Fruit fly (Drosophila melanogaster) whole organism, embryonic: ENCODE data around the gene Dredd.
A peak's percentile ranks its signal among the peaks of the same experiment; 100 is the strongest.

Experiments used
- Blimp-1 ChIP-seq: fragments of 200-800 bp; sonication (Bioruptor generic); optimal IDR thresholded peaks from 3 replicates; lab custom pipeline; 2018; ENCODE audit warnings: missing biosample characterization, missing genetic modification characterization, mild to moderate bottlenecking, moderate library complexity, missing genetic modification reagents
- CG10147 ChIP-seq: fragments of 200-800 bp; sonication (Bioruptor generic); optimal IDR thresholded peaks from 2 replicates; lab custom pipeline; 2019; ENCODE audit warnings: missing biosample characterization, mild to moderate bottlenecking, missing genetic modification characterization, moderate library complexity
- CG12659 ChIP-seq: fragments of 200-800 bp; sonication (Bioruptor generic); optimal IDR thresholded peaks from 3 replicates; lab custom pipeline; 2017; ENCODE audit warnings: mild to moderate bottlenecking, missing biosample characterization, missing genetic modification reagents, missing genetic modification characterization
- CG12769 ChIP-seq: fragments of 200-800 bp; sonication (Bioruptor generic); optimal IDR thresholded peaks from 2 replicates; lab custom pipeline; 2019; ENCODE audit warnings: missing biosample characterization, mild to moderate bottlenecking, missing genetic modification characterization, moderate library complexity
- CG13287 ChIP-seq: fragments of 200-800 bp; sonication (Bioruptor generic); IDR thresholded peaks from 2 replicates; pipeline ENCODE4 v1.3.6; 2022; ENCODE audit warnings: missing biosample characterization, missing genetic modification characterization; ENCODE audit not compliant: partially characterized antibody
- CG13296 ChIP-seq: fragments of 200-800 bp; sonication (Bioruptor generic); optimal IDR thresholded peaks from 3 replicates; lab custom pipeline; 2018; ENCODE audit warnings: missing biosample characterization, mild to moderate bottlenecking, missing genetic modification characterization
- CG15696 ChIP-seq: fragments of 200-800 bp; sonication (Bioruptor generic); optimal IDR thresholded peaks from 2 replicates; lab custom pipeline; 2019; ENCODE audit warnings: missing biosample characterization, mild to moderate bottlenecking, missing genetic modification characterization, moderate library complexity
- CG1602 ChIP-seq: fragments of 200-800 bp; sonication (Bioruptor generic); optimal IDR thresholded peaks from 3 replicates; lab custom pipeline; 2016; ENCODE audit warnings: missing biosample characterization, missing genetic modification characterization
- CG1603 ChIP-seq: fragments of 200-800 bp; sonication (Bioruptor generic); optimal IDR thresholded peaks from 2 replicates; lab custom pipeline; 2019; ENCODE audit warnings: missing biosample characterization, mild to moderate bottlenecking, missing genetic modification characterization, moderate library complexity
- CG2712 ChIP-seq: fragments of 200-800 bp; optimal IDR thresholded peaks from 3 replicates; lab custom pipeline; 2019; ENCODE audit warnings: missing biosample characterization, mild to moderate bottlenecking, missing genetic modification characterization, moderate library complexity
- CG31224 ChIP-seq: fragments of 200-800 bp; sonication (Bioruptor generic); IDR thresholded peaks from 2 replicates; pipeline ENCODE4 v1.3.6; 2022; ENCODE audit warnings: missing biosample characterization, missing genetic modification characterization
- CG32532 ChIP-seq: fragments of 200-800 bp; sonication (Bioruptor generic); IDR thresholded peaks from 2 replicates; pipeline ENCODE4 v1.3.6; 2022; ENCODE audit warnings: missing biosample characterization, missing genetic modification characterization
- CG32772 ChIP-seq: fragments of 200-800 bp; sonication (Bioruptor generic); IDR thresholded peaks from 2 replicates; pipeline ENCODE4 v1.3.6; 2022; ENCODE audit warnings: missing biosample characterization, missing genetic modification characterization
- CG34422 ChIP-seq: fragments of 200-800 bp; sonication (Bioruptor generic); IDR thresholded peaks from 3 replicates; pipeline ENCODE4 v1.3.6; 2022; ENCODE audit warnings: missing biosample characterization, missing genetic modification characterization
- CG3995 ChIP-seq: fragments of 200-800 bp; sonication (Bioruptor generic); optimal IDR thresholded peaks from 3 replicates; lab custom pipeline; 2016; ENCODE audit warnings: missing biosample characterization, missing genetic modification characterization
- CG6683 ChIP-seq: fragments of 200-800 bp; sonication (Bioruptor generic); optimal IDR thresholded peaks from 2 replicates; lab custom pipeline; 2017; ENCODE audit warnings: missing biosample characterization, mild to moderate bottlenecking, missing genetic modification characterization, missing genetic modification reagents
- CG7357 ChIP-seq: fragments of 200-800 bp; sonication (Bioruptor generic); IDR thresholded peaks from 3 replicates; pipeline ENCODE4 v1.3.6; 2022; ENCODE audit warnings: missing biosample characterization, missing genetic modification characterization
- CG9797 ChIP-seq: fragments of 200-800 bp; sonication (Bioruptor generic); optimal IDR thresholded peaks from 3 replicates; lab custom pipeline; 2018; ENCODE audit warnings: missing biosample characterization, mild to moderate bottlenecking, missing genetic modification characterization
- Camta ChIP-seq: fragments of 200-800 bp; sonication (Bioruptor generic); optimal IDR thresholded peaks from 2 replicates; lab custom pipeline; 2016; ENCODE audit warnings: missing biosample characterization, missing genetic modification characterization
- Chrac-16 ChIP-seq: fragments of 200-800 bp; sonication (Bioruptor generic); optimal IDR thresholded peaks from 3 replicates; lab custom pipeline; 2016; ENCODE audit warnings: missing biosample characterization, missing genetic modification characterization
- D ChIP-seq, 2 experiments: fragments of 200-800 bp in 1 of 2; fragments of >200 bp in 1 of 2; sonication (Bioruptor generic) in 1 of 2; optimal IDR thresholded peaks; 2 replicates in 1 of 2; 3 replicates in 1 of 2; lab custom pipeline; 2017; ENCODE audit warnings: mild to moderate bottlenecking in 1 of 2, missing biosample characterization in 1 of 2, missing genetic modification characterization in 1 of 2, missing genetic modification reagents in 1 of 2
- Doc3 ChIP-seq: fragments of 200-800 bp; sonication (Bioruptor generic); IDR thresholded peaks from 3 replicates; pipeline ENCODE4 v1.3.6; 2022; ENCODE audit warnings: missing biosample characterization, missing genetic modification characterization; ENCODE audit not compliant: partially characterized antibody
- Dp ChIP-seq: fragments of 200-800 bp; sonication (Bioruptor generic); optimal IDR thresholded peaks from 2 replicates; lab custom pipeline; 2018; ENCODE audit warnings: missing biosample characterization, mild to moderate bottlenecking, missing genetic modification characterization, moderate library complexity
- Drgx ChIP-seq: fragments of 200-800 bp; sonication (Bioruptor generic); IDR thresholded peaks from 2 replicates; pipeline ENCODE4 v1.3.6; 2022; ENCODE audit warnings: missing biosample characterization, missing genetic modification characterization
- E2f2 ChIP-seq: fragments of 200-800 bp; sonication (Bioruptor generic); IDR thresholded peaks from 2 replicates; pipeline ENCODE4 v1.3.6; 2022; ENCODE audit warnings: missing biosample characterization, missing genetic modification characterization
- HmgD ChIP-seq: fragments of 200-800 bp; sonication (Bioruptor generic); optimal IDR thresholded peaks from 3 replicates; lab custom pipeline; 2016; ENCODE audit warnings: missing biosample characterization, missing genetic modification characterization
- Hr51 ChIP-seq, 2 experiments: fragments of 200-800 bp; sonication (Bioruptor generic); optimal IDR thresholded peaks; 2 replicates in 1 of 2; 3 replicates in 1 of 2; lab custom pipeline; 2016 to 2018; ENCODE audit warnings: missing biosample characterization in 2 of 2, missing genetic modification characterization in 2 of 2, mild to moderate bottlenecking in 1 of 2, moderate library complexity in 1 of 2
- Kr ChIP-seq: fragments of 200-800 bp; sonication (Bioruptor generic); optimal IDR thresholded peaks from 2 replicates; lab custom pipeline; 2017; ENCODE audit warnings: missing biosample characterization, mild to moderate bottlenecking, missing genetic modification characterization
- Mes4 ChIP-seq: fragments of 200-800 bp; sonication (Bioruptor generic); optimal IDR thresholded peaks from 2 replicates; lab custom pipeline; 2016; ENCODE audit warnings: missing biosample characterization, missing genetic modification characterization
- Opbp ChIP-seq: fragments of 200-800 bp; sonication (Bioruptor generic); IDR thresholded peaks from 3 replicates; pipeline ENCODE4 v1.3.6; 2022; ENCODE audit warnings: missing biosample characterization, missing genetic modification characterization; ENCODE audit not compliant: partially characterized antibody
- Sox102F ChIP-seq: fragments of 200-800 bp; sonication (Bioruptor generic); optimal IDR thresholded peaks from 2 replicates; lab custom pipeline; 2018; ENCODE audit warnings: missing biosample characterization, mild to moderate bottlenecking, missing genetic modification characterization, moderate library complexity
- Sry-δ ChIP-seq: fragments of 200-800 bp; sonication (Bioruptor generic); optimal IDR thresholded peaks from 2 replicates; lab custom pipeline; 2016; ENCODE audit warnings: missing biosample characterization, missing genetic modification characterization
- da ChIP-seq: fragments of 200-800 bp; sonication (Bioruptor generic); optimal IDR thresholded peaks from 2 replicates; lab custom pipeline; 2016; ENCODE audit warnings: missing biosample characterization, missing genetic modification characterization
- emc ChIP-seq: fragments of 200-800 bp; sonication (Bioruptor generic); optimal IDR thresholded peaks from 2 replicates; lab custom pipeline; 2016; ENCODE audit warnings: missing biosample characterization, missing genetic modification characterization
- en ChIP-seq: fragments of 200-800 bp; sonication (Bioruptor generic); optimal IDR thresholded peaks from 2 replicates; lab custom pipeline; 2016; ENCODE audit warnings: missing biosample characterization, missing genetic modification characterization
- eve ChIP-seq, 2 experiments: fragments of >200 bp; optimal IDR thresholded peaks; 2 replicates each; lab custom pipeline; 2017; ENCODE audit warnings: missing biosample characterization in 2 of 2, missing genetic modification characterization in 2 of 2
- gcm2 ChIP-seq: fragments of 200-800 bp; sonication (Bioruptor generic); optimal IDR thresholded peaks from 2 replicates; lab custom pipeline; 2016; ENCODE audit warnings: missing biosample characterization, missing genetic modification characterization
- gsb-n ChIP-seq: fragments of 200-800 bp; sonication (Bioruptor generic); optimal IDR thresholded peaks from 3 replicates; lab custom pipeline; 2018; ENCODE audit warnings: missing biosample characterization, mild to moderate bottlenecking, missing genetic modification characterization
- insv ChIP-seq, 2 experiments: fragments of 200-800 bp; sonication (Bioruptor generic); optimal IDR thresholded peaks; 3 replicates each; lab custom pipeline; 2016 to 2018; ENCODE audit warnings: missing biosample characterization in 2 of 2, missing genetic modification characterization in 2 of 2
- lov ChIP-seq, 2 experiments: fragments of 200-800 bp in 1 of 2; fragments of >200 bp in 1 of 2; sonication (Bioruptor generic) in 1 of 2; IDR thresholded peaks in 1 of 2; optimal IDR thresholded peaks in 1 of 2; 2 replicates in 1 of 2; 3 replicates in 1 of 2; pipeline versions ENCODE4 v1.3.6 to Lab custom; 2017 to 2022; ENCODE audit warnings: missing biosample characterization in 1 of 2, missing genetic modification characterization in 1 of 2
- mam ChIP-seq: fragments of 200-800 bp; sonication (Bioruptor generic); optimal IDR thresholded peaks from 3 replicates; lab custom pipeline; 2016; ENCODE audit warnings: missing biosample characterization, missing genetic modification characterization
- pfk ChIP-seq: fragments of 200-800 bp; sonication (Bioruptor generic); optimal IDR thresholded peaks from 2 replicates; lab custom pipeline; 2018; ENCODE audit warnings: missing biosample characterization, mild to moderate bottlenecking, missing genetic modification characterization, moderate library complexity
- pho ChIP-seq: fragments of 200-800 bp; sonication (Bioruptor generic); optimal IDR thresholded peaks from 2 replicates; lab custom pipeline; 2016; ENCODE audit warnings: missing biosample characterization, missing genetic modification characterization
- pita ChIP-seq: fragments of 200-800 bp; sonication (Bioruptor generic); optimal IDR thresholded peaks from 2 replicates; lab custom pipeline; 2017; ENCODE audit warnings: missing biosample characterization, mild to moderate bottlenecking, missing genetic modification characterization
- pzg ChIP-seq: fragments of 200-800 bp; sonication (Bioruptor generic); optimal IDR thresholded peaks from 3 replicates; lab custom pipeline; 2018; ENCODE audit warnings: missing biosample characterization, mild to moderate bottlenecking, missing genetic modification characterization, moderate library complexity
- sd ChIP-seq: fragments of 200-800 bp; sonication (Bioruptor generic); optimal IDR thresholded peaks from 3 replicates; lab custom pipeline; 2018; ENCODE audit warnings: missing biosample characterization, mild to moderate bottlenecking, missing genetic modification characterization, moderate library complexity
- so ChIP-seq: fragments of 200-800 bp; sonication (Bioruptor generic); IDR thresholded peaks from 3 replicates; pipeline ENCODE4 v1.3.6; 2022; ENCODE audit warnings: missing biosample characterization, missing genetic modification characterization
- stc ChIP-seq: fragments of 200-800 bp; sonication (Bioruptor generic); IDR thresholded peaks from 2 replicates; pipeline ENCODE4 v1.3.6; 2022; ENCODE audit warnings: missing biosample characterization, missing genetic modification characterization
- wor ChIP-seq: fragments of 200-800 bp; sonication (Bioruptor generic); IDR thresholded peaks from 2 replicates; pipeline ENCODE4 v1.3.6; 2022; ENCODE audit warnings: missing biosample characterization, missing genetic modification characterization

The Dredd gene

DNA sequence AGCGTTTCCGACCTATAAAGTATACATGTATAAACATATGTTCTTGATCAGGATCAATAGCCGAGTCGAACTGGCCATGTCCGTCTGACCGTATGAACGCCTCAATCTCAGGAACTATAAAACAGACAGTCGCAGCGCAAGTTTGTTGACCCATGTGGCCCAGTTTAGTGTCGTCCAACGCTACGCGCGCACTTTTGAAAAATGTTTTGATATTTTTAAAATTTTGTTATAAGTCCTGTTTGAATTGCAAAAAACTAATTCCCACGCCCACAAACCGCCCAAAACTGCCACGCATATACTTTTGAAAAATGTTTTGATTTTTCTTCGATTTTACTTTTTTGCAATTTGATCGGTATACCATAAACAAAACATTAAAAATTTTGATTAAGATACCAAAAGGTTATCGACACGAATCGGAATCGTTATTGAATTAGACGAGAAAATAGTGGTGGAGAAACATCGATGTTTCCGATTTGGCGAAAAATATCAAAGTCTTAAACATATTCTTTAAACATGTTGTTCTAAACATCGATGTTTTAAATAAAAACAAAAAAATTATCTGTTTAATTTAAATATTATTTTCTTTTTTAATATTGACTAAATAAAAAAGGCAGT lies 11.2 kb upstream of the Dredd start (continued):
- TF ChIP-seq eve (GFP tag; optimal IDR thresholded peaks at IDR 0.05; lab: Kevin White, UChicago) (no peak), pzg (peak; percentile 14), D (optimal IDR thresholded peaks at IDR 0.05; lab: Kevin White, UChicago) (no peak), D (GFP tag; optimal IDR thresholded peaks at IDR 0.05; lab: Kevin White, UChicago) (no peak), HmgD (GFP tag; lab: Kevin White, UChicago) (no peak), Blimp-1 (GFP tag; lab: Kevin White, UChicago) (no peak), CG6683 (GFP tag; lab: Kevin White, UChicago) (no peak), CG1603 (peak; percentile 1), CG12769 (tag; lab: Kevin White, UChicago) (no peak), mam (no peak), Doc3 (no peak; the same call in 2 of the 3 replicates), wor (no peak), pho (no peak), lov (optimal IDR thresholded peaks at IDR 0.05; lab: Kevin White, UChicago) (no peak), lov (GFP tag; IDR thresholded peaks at IDR 0.05; lab: Robert Waterston, UW) (no peak), en (GFP tag; lab: Kevin White, UChicago) (no peak), CG32772 (no peak), Mes4 (GFP tag; lab: Kevin White, UChicago) (no peak), CG12659 (peak; percentile 46), Sox102F (GFP tag; lab: Kevin White, UChicago) (no peak), CG1602 (GFP tag; lab: Kevin White, UChicago) (no peak), CG13296 (GFP tag; lab: Kevin White, UChicago) (no peak), CG31224 (GFP tag; lab: Robert Waterston, UW) (no peak), gcm2 (GFP tag; lab: Kevin White, UChicago) (no peak), CG7357 (no peak), CG2712 (tag; lab: Kevin White, UChicago) (no peak), CG32532 (GFP tag; lab: Robert Waterston, UW) (no peak), Dp (peak; percentile 69), CG15696 (no peak), Opbp (GFP tag; lab: Robert Waterston, UW) (peak; percentile 35; the same call in 1 of the 3 replicates), stc (GFP tag; lab: Robert Waterston, UW) (no peak), pita (GFP tag; lab: Kevin White, UChicago) (no peak), pfk (no peak), Drgx (GFP tag; lab: Robert Waterston, UW) (no peak), CG10147 (GFP tag; lab: Kevin White, UChicago) (no peak), Chrac-16 (GFP tag; lab: Kevin White, UChicago) (no peak), da (GFP tag; lab: Kevin White, UChicago) (no peak), CG9797 (no peak), insv (GFP tag; optimal IDR thresholded peaks at IDR 0.05; lab: Kevin White, UChicago) (no peak), gsb-n (tag; lab: Kevin White, UChicago) (no peak), E2f2 (GFP tag; lab: Robert Waterston, UW) (peak; percentile 81), CG3995 (GFP tag; lab: Kevin White, UChicago) (no peak), Camta (GFP tag; lab: Kevin White, UChicago) (no peak), Sry-δ (GFP tag; lab: Kevin White, UChicago) (peak; percentile 21), emc (no peak), CG13287 (GFP tag; lab: Robert Waterston, UW) (no peak; the same call in 1 of the 2 replicates), CG34422 (GFP tag; lab: Robert Waterston, UW) (no peak), Kr (no peak), Hr51 (GFP tag; optimal IDR thresholded peaks at IDR 0.05; lab: Kevin White, UChicago) (no peak), sd (tag; lab: Kevin White, UChicago) (no peak), so (GFP tag; lab: Robert Waterston, UW) (no peak)
